1 fruit fly cellular context compared by ENCODE assay signal in genomic region chr2L:10428528-10428927, dm6.
TF ChIP-seq lines count a peak whose summit lies in the region.

TSS of gene CG5188 (plus strand) at chr2L:10428829.

TF ChIP-seq in whole organism, embryonic, 481 proteins besides CTCF, POLR2A, EP300 and RAD21 (continued from another document and continues in another):
- TF ChIP-seq CG2875 (GFP tag; optimal IDR thresholded peaks at IDR 0.05; lab: Kevin White, UChicago) (no peak), grau (tag; optimal IDR thresholded peaks at IDR 0.05; lab: Kevin White, UChicago) (peak; percentile 69), CG18619 (GFP tag; optimal IDR thresholded peaks at IDR 0.05; lab: Kevin White, UChicago) (peak; percentile 16), CoRest (tag; optimal IDR thresholded peaks at IDR 0.05; lab: Kevin White, UChicago) (peak; percentile 51), so (GFP tag; IDR thresholded peaks at IDR 0.05; lab: Robert Waterston, UW) (peak; percentile 26; the same call in 1 of the 3 replicates), scrt (GFP tag; optimal IDR thresholded peaks at IDR 0.05; lab: Kevin White, UChicago) (no peak), dm (GFP tag; optimal IDR thresholded peaks at IDR 0.05; lab: Kevin White, UChicago) (no peak), gt (GFP tag; IDR thresholded peaks at IDR 0.05; lab: Robert Waterston, UW) (no peak), chm (GFP tag; IDR thresholded peaks at IDR 0.05; lab: Robert Waterston, UW) (no peak), sim (GFP tag; IDR thresholded peaks at IDR 0.05; lab: Robert Waterston, UW) (no peak), CG9797 (GFP tag; optimal IDR thresholded peaks at IDR 0.05; lab: Kevin White, UChicago) (peak; percentile 52), her (GFP tag; optimal IDR thresholded peaks at IDR 0.05; lab: Kevin White, UChicago) (no peak), pnt (GFP tag; optimal IDR thresholded peaks at IDR 0.05; lab: Kevin White, UChicago) (peak; percentile 17), CG3407 (GFP tag; optimal IDR thresholded peaks at IDR 0.05; lab: Kevin White, UChicago) (no peak), Neu2 (GFP tag; optimal IDR thresholded peaks at IDR 0.05; lab: Kevin White, UChicago; ENCODE audit: borderline replicate concordance) (no peak), zf30C (GFP tag; optimal IDR thresholded peaks at IDR 0.05; lab: Kevin White, UChicago) (no peak), CG17186 (GFP tag; optimal IDR thresholded peaks at IDR 0.05; lab: Kevin White, UChicago) (no peak), Mad (GFP tag; optimal IDR thresholded peaks at IDR 0.05; lab: Kevin White, UChicago) (no peak), CG9609 (GFP tag; optimal IDR thresholded peaks at IDR 0.05; lab: Kevin White, UChicago) (no peak), mirr (GFP tag; optimal IDR thresholded peaks at IDR 0.05; lab: Kevin White, UChicago) (no peak), Ada2b (GFP tag; IDR thresholded peaks at IDR 0.05; lab: Robert Waterston, UW) (peak; percentile 62), ems (GFP tag; optimal IDR thresholded peaks at IDR 0.05; lab: Kevin White, UChicago) (no peak), sob (GFP tag; IDR thresholded peaks at IDR 0.05; lab: Robert Waterston, UW) (peak; percentile 31; the same call in 1 of the 2 replicates), fd3F (GFP tag; optimal IDR thresholded peaks at IDR 0.05; lab: Kevin White, UChicago) (no peak), onecut (GFP tag; IDR thresholded peaks at IDR 0.05; lab: Robert Waterston, UW) (no peak), tap (tag; optimal IDR thresholded peaks at IDR 0.05; lab: Kevin White, UChicago) (no peak), CG6254 (GFP tag; optimal IDR thresholded peaks at IDR 0.05; lab: Kevin White, UChicago) (no peak), HLHmδ (GFP tag; optimal IDR thresholded peaks at IDR 0.05; lab: Kevin White, UChicago) (no peak), CG34224 (GFP tag; IDR thresholded peaks at IDR 0.05; lab: Robert Waterston, UW; ENCODE audit: partially characterized antibody) (0 out of 3 replicates have a peak, but pooled peaks have one; percentile 39), CG33213 (GFP tag; optimal IDR thresholded peaks at IDR 0.05; lab: Kevin White, UChicago) (no peak), dmrt99B (tag; optimal IDR thresholded peaks at IDR 0.05; lab: Kevin White, UChicago) (no peak), ci (GFP tag; IDR thresholded peaks at IDR 0.05; lab: Robert Waterston, UW) (peak; percentile 73; the same call in 2 of the 3 replicates), CG11695 (GFP tag; IDR thresholded peaks at IDR 0.05; lab: Robert Waterston, UW) (peak; percentile 66; the same call in 2 of the 3 replicates), CG12071 (GFP tag; optimal IDR thresholded peaks at IDR 0.05; lab: Kevin White, UChicago) (no peak), CG13624 (GFP tag; optimal IDR thresholded peaks at IDR 0.05; lab: Kevin White, UChicago) (no peak), HLH3B (GFP tag; IDR thresholded peaks at IDR 0.05; lab: Robert Waterston, UW) (no peak), CG15073 (GFP tag; optimal IDR thresholded peaks at IDR 0.05; lab: Kevin White, UChicago) (no peak), Bdp1 (GFP tag; optimal IDR thresholded peaks at IDR 0.05; lab: Kevin White, UChicago) (no peak), CG2120 (GFP tag; optimal IDR thresholded peaks at IDR 0.05; lab: Kevin White, UChicago) (peak; percentile 56), Med (GFP tag; lab: Kevin White, UChicago) (peak; percentile 65), sug (tag; optimal IDR thresholded peaks at IDR 0.05; lab: Kevin White, UChicago) (peak; percentile 35), CG12942 (GFP tag; optimal IDR thresholded peaks at IDR 0.05; lab: Kevin White, UChicago) (no peak), phol (tag; optimal IDR thresholded peaks at IDR 0.05; lab: Kevin White, UChicago) (peak; percentile 55), CG7372 (GFP tag; IDR thresholded peaks at IDR 0.05; lab: Robert Waterston, UW) (no peak), bigmax (GFP tag; optimal IDR thresholded peaks at IDR 0.05; lab: Kevin White, UChicago) (no peak), ac (GFP tag; optimal IDR thresholded peaks at IDR 0.05; lab: Kevin White, UChicago) (no peak), CG18764 (GFP tag; optimal IDR thresholded peaks at IDR 0.05; lab: Kevin White, UChicago) (peak; percentile 43), CG9876 (GFP tag; optimal IDR thresholded peaks at IDR 0.05; lab: Kevin White, UChicago) (no peak), NC2α (GFP tag; optimal IDR thresholded peaks at IDR 0.05; lab: Kevin White, UChicago) (no peak), mam (GFP tag; optimal IDR thresholded peaks at IDR 0.05; lab: Kevin White, UChicago) (peak; percentile 44), otp (GFP tag; IDR thresholded peaks at IDR 0.05; lab: Robert Waterston, UW) (0 out of 3 replicates have a peak, but pooled peaks have one; percentile 25), CG17912 (GFP tag; optimal IDR thresholded peaks at IDR 0.05; lab: Kevin White, UChicago) (no peak), Myb (GFP tag; optimal IDR thresholded peaks at IDR 0.05; lab: Kevin White, UChicago) (no peak), ato (GFP tag; IDR thresholded peaks at IDR 0.05; lab: Robert Waterston, UW; ENCODE audit: partially characterized antibody) (peak; percentile 53; the same call in 1 of the 2 replicates), CG8924 (tag; optimal IDR thresholded peaks at IDR 0.05; lab: Kevin White, UChicago) (peak; percentile 53), CG10462 (GFP tag; optimal IDR thresholded peaks at IDR 0.05; lab: Kevin White, UChicago) (no peak), Asciz (GFP tag; optimal IDR thresholded peaks at IDR 0.05; lab: Kevin White, UChicago) (peak; percentile 42), TFAM (GFP tag; optimal IDR thresholded peaks at IDR 0.05; lab: Kevin White, UChicago) (no peak), Hand (GFP tag; optimal IDR thresholded peaks at IDR 0.05; lab: Kevin White, UChicago) (no peak), CG11456 (GFP tag; IDR thresholded peaks at IDR 0.05; lab: Robert Waterston, UW) (no peak), Sry-β (GFP tag; optimal IDR thresholded peaks at IDR 0.05; lab: Kevin White, UChicago) (no peak), CG18262 (tag; optimal IDR thresholded peaks at IDR 0.05; lab: Kevin White, UChicago) (peak; percentile 49), CG13775 (GFP tag; optimal IDR thresholded peaks at IDR 0.05; lab: Kevin White, UChicago) (peak; percentile 29), CG9437 (GFP tag; optimal IDR thresholded peaks at IDR 0.05; lab: Kevin White, UChicago) (peak; percentile 25), aop (GFP tag; IDR thresholded peaks at IDR 0.05; lab: Robert Waterston, UW) (no peak), hbn (GFP tag; IDR thresholded peaks at IDR 0.05; lab: Robert Waterston, UW; ENCODE audit: partially characterized antibody) (no peak), CG2116 (GFP tag; optimal IDR thresholded peaks at IDR 0.05; lab: Kevin White, UChicago) (peak; percentile 23), gfzf (GFP tag; optimal IDR thresholded peaks at IDR 0.05; lab: Kevin White, UChicago) (peak; percentile 54), CG3065 (GFP tag; optimal IDR thresholded peaks at IDR 0.05; lab: Kevin White, UChicago) (no peak), Side (GFP tag; optimal IDR thresholded peaks at IDR 0.05; lab: Kevin White, UChicago) (no peak), CG4328 (GFP tag; optimal IDR thresholded peaks at IDR 0.05; lab: Kevin White, UChicago) (no peak), dmrt11E (tag; optimal IDR thresholded peaks at IDR 0.05; lab: Kevin White, UChicago) (peak; percentile 42), pita (GFP tag; optimal IDR thresholded peaks at IDR 0.05; lab: Kevin White, UChicago) (no peak), al (GFP tag; IDR thresholded peaks at IDR 0.05; lab: Robert Waterston, UW) (0 out of 2 replicates have a peak, but pooled peaks have one; percentile 31), CG12769 (tag; optimal IDR thresholded peaks at IDR 0.05; lab: Kevin White, UChicago) (no peak), CG16779 (GFP tag; IDR thresholded peaks at IDR 0.05; lab: Robert Waterston, UW) (no peak), croc (GFP tag; conservative IDR thresholded peaks at IDR 0.05; lab: Robert Waterston, UW) (no peak), CG10274 (GFP tag; optimal IDR thresholded peaks at IDR 0.05; lab: Kevin White, UChicago) (no peak), CG7839 (tag; optimal IDR thresholded peaks at IDR 0.05; lab: Kevin White, UChicago) (peak; percentile 63), CG12219 (GFP tag; optimal IDR thresholded peaks at IDR 0.05; lab: Kevin White, UChicago) (no peak), CG13424 (tag; optimal IDR thresholded peaks at IDR 0.05; lab: Kevin White, UChicago) (peak; percentile 64), CG32767 (GFP tag; IDR thresholded peaks at IDR 0.05; lab: Robert Waterston, UW) (no peak), CG1233 (GFP tag; optimal IDR thresholded peaks at IDR 0.05; lab: Kevin White, UChicago) (no peak), CG7745 (tag; optimal IDR thresholded peaks at IDR 0.05; lab: Kevin White, UChicago) (no peak), CG10267 (tag; optimal IDR thresholded peaks at IDR 0.05; lab: Kevin White, UChicago) (peak; percentile 64), pho (GFP tag; optimal IDR thresholded peaks at IDR 0.05; lab: Kevin White, UChicago) (no peak), CG7786 (GFP tag; optimal IDR thresholded peaks at IDR 0.05; lab: Kevin White, UChicago) (no peak), repo (GFP tag; optimal IDR thresholded peaks at IDR 0.05; lab: Kevin White, UChicago) (no peak), CG18011 (GFP tag; optimal IDR thresholded peaks at IDR 0.05; lab: Kevin White, UChicago) (no peak), btn (GFP tag; optimal IDR thresholded peaks at IDR 0.05; lab: Kevin White, UChicago) (no peak), CG12155 (GFP tag; optimal IDR thresholded peaks at IDR 0.05; lab: Kevin White, UChicago) (peak; percentile 37), usp (GFP tag; optimal IDR thresholded peaks at IDR 0.05; lab: Kevin White, UChicago) (no peak), Dp (GFP tag; optimal IDR thresholded peaks at IDR 0.05; lab: Kevin White, UChicago) (peak; percentile 3), CG4707 (GFP tag; optimal IDR thresholded peaks at IDR 0.05; lab: Kevin White, UChicago) (no peak), CG16813 (GFP tag; IDR thresholded peaks at IDR 0.05; lab: Robert Waterston, UW; ENCODE audit: partially characterized antibody) (0 out of 3 replicates have a peak, but pooled peaks have one; percentile 34), hth (optimal IDR thresholded peaks at IDR 0.05; lab: Kevin White, UChicago) (no peak), p53 (GFP tag; optimal IDR thresholded peaks at IDR 0.05; lab: Kevin White, UChicago) (no peak), CG6689 (GFP tag; IDR thresholded peaks at IDR 0.05; lab: Robert Waterston, UW) (peak; percentile 51), pzg (GFP tag; optimal IDR thresholded peaks at IDR 0.05; lab: Kevin White, UChicago) (peak; percentile 40), CG11085 (GFP tag; IDR thresholded peaks at IDR 0.05; lab: Robert Waterston, UW) (no peak; the same call in 1 of the 2 replicates), CG6175 (GFP tag; IDR thresholded peaks at IDR 0.05; lab: Robert Waterston, UW) (no peak), CG10366 (GFP tag; IDR thresholded peaks at IDR 0.05; lab: Robert Waterston, UW) (no peak), Bgb (GFP tag; IDR thresholded peaks at IDR 0.05; lab: Robert Waterston, UW; ENCODE audit: partially characterized antibody) (peak; percentile 16; the same call in 1 of the 2 replicates), Ets97D (GFP tag; optimal IDR thresholded peaks at IDR 0.05; lab: Kevin White, UChicago) (no peak), bab2 (GFP tag; optimal IDR thresholded peaks at IDR 0.05; lab: Kevin White, UChicago) (no peak), CG17802 (tag; optimal IDR thresholded peaks at IDR 0.05; lab: Kevin White, UChicago) (no peak), Taf1 (GFP tag; IDR thresholded peaks at IDR 0.05; lab: Robert Waterston, UW) (0 out of 2 replicates have a peak, but pooled peaks have one; percentile 29), Hr51 (GFP tag; optimal IDR thresholded peaks at IDR 0.05; lab: Kevin White, UChicago) (peak in 1 of 2 experiments; percentile 74), nmo (GFP tag; optimal IDR thresholded peaks at IDR 0.05; lab: Kevin White, UChicago) (peak; percentile 57), da (GFP tag; optimal IDR thresholded peaks at IDR 0.05; lab: Kevin White, UChicago) (no peak), trh (GFP tag; optimal IDR thresholded peaks at IDR 0.05; lab: Kevin White, UChicago) (no peak), knrl (GFP tag; IDR thresholded peaks at IDR 0.05; lab: Robert Waterston, UW; ENCODE audit: partially characterized antibody) (peak; percentile 20; the same call in 1 of the 3 replicates), CG1024 (GFP tag; IDR thresholded peaks at IDR 0.05; lab: Robert Waterston, UW) (0 out of 2 replicates have a peak, but pooled peaks have one; percentile 44), CG8478 (optimal IDR thresholded peaks at IDR 0.05; lab: Kevin White, UChicago) (no peak), esg (GFP tag; conservative IDR thresholded peaks at IDR 0.05; lab: Robert Waterston, UW) (no peak), NK7.1 (GFP tag; optimal IDR thresholded peaks at IDR 0.05; lab: Kevin White, UChicago) (no peak), Antp (GFP tag; optimal IDR thresholded peaks at IDR 0.05; lab: Kevin White, UChicago) (no peak), Gug (GFP tag; IDR thresholded peaks at IDR 0.05; lab: Robert Waterston, UW) (no peak), fru (optimal IDR thresholded peaks at IDR 0.05; lab: Kevin White, UChicago) (no peak), chn (GFP tag; optimal IDR thresholded peaks at IDR 0.05; lab: Kevin White, UChicago) (peak; percentile 17), CG4282 (GFP tag; optimal IDR thresholded peaks at IDR 0.05; lab: Kevin White, UChicago) (peak; percentile 6), tup (GFP tag; optimal IDR thresholded peaks at IDR 0.05; lab: Kevin White, UChicago) (no peak), odd (GFP tag; optimal IDR thresholded peaks at IDR 0.05; lab: Kevin White, UChicago) (no peak), maf-S (GFP tag; optimal IDR thresholded peaks at IDR 0.05; lab: Kevin White, UChicago) (no peak), Mrtf (GFP tag; IDR thresholded peaks at IDR 0.05; lab: Robert Waterston, UW) (no peak), Nf-YA (GFP tag; IDR thresholded peaks at IDR 0.05; lab: Robert Waterston, UW) (no peak), H15 (GFP tag; IDR thresholded peaks at IDR 0.05; lab: Robert Waterston, UW) (no peak), CG18599 (GFP tag; optimal IDR thresholded peaks at IDR 0.05; lab: Kevin White, UChicago) (no peak), sna (GFP tag; IDR thresholded peaks at IDR 0.05; lab: Robert Waterston, UW; ENCODE audit: partially characterized antibody) (0 out of 2 replicates have a peak, but pooled peaks have one; percentile 36), CG6683 (GFP tag; optimal IDR thresholded peaks at IDR 0.05; lab: Kevin White, UChicago) (no peak), inv (GFP tag; IDR thresholded peaks at IDR 0.05; lab: Robert Waterston, UW; ENCODE audit: partially characterized antibody) (no peak), lab (GFP tag; optimal IDR thresholded peaks at IDR 0.05; lab: Kevin White, UChicago) (no peak), CG2129 (GFP tag; IDR thresholded peaks at IDR 0.05; lab: Robert Waterston, UW; ENCODE audit: partially characterized antibody) (no peak)
